Fruit fly (Drosophila melanogaster) whole organism, embryonic: Measurements from ENCODE around the gene MYPT-75D.
A peak's percentile ranks its signal among the peaks of the same experiment; 100 is the strongest.

Source experiments
- BEAF-32 ChIP-seq: fragments of 200-800 bp; sonication (Bioruptor generic); optimal IDR thresholded peaks from 3 replicates; lab custom pipeline; 2017; ENCODE audit warnings: missing biosample characterization, missing genetic modification characterization, mild to moderate bottlenecking, moderate library complexity, missing genetic modification reagents
- CG11504 ChIP-seq: fragments of 200-800 bp; sonication (Bioruptor generic); optimal IDR thresholded peaks from 3 replicates; lab custom pipeline; 2019; ENCODE audit warnings: missing biosample characterization, mild to moderate bottlenecking, missing genetic modification characterization, moderate library complexity
- CG14441 ChIP-seq: fragments of 200-800 bp; sonication (Bioruptor generic); IDR thresholded peaks from 2 replicates; pipeline ENCODE4 v1.3.6; 2022; ENCODE audit warnings: missing biosample characterization, missing genetic modification characterization
- CG1603 ChIP-seq: fragments of 200-800 bp; sonication (Bioruptor generic); optimal IDR thresholded peaks from 2 replicates; lab custom pipeline; 2019; ENCODE audit warnings: missing biosample characterization, mild to moderate bottlenecking, missing genetic modification characterization, moderate library complexity
- CG17802 ChIP-seq: fragments of 200-800 bp; sonication (Bioruptor generic); optimal IDR thresholded peaks from 2 replicates; lab custom pipeline; 2018; ENCODE audit warnings: missing biosample characterization, mild to moderate bottlenecking, missing genetic modification characterization, moderate library complexity
- CG34376 ChIP-seq: fragments of 200-800 bp; sonication (Bioruptor generic); optimal IDR thresholded peaks from 2 replicates; lab custom pipeline; 2018; ENCODE audit warnings: missing biosample characterization, mild to moderate bottlenecking, missing genetic modification characterization
- CG5953 ChIP-seq: fragments of 200-800 bp; sonication (Bioruptor generic); IDR thresholded peaks from 2 replicates; pipeline ENCODE4 v1.3.6; 2022; ENCODE audit warnings: missing biosample characterization, missing genetic modification characterization
- CG6765 ChIP-seq: fragments of 200-800 bp; sonication (Bioruptor generic); optimal IDR thresholded peaks from 3 replicates; lab custom pipeline; 2017; ENCODE audit warnings: missing biosample characterization, mild to moderate bottlenecking, missing genetic modification characterization
- CG7271 ChIP-seq: fragments of 200-800 bp; sonication (Bioruptor generic); optimal IDR thresholded peaks from 2 replicates; lab custom pipeline; 2018; ENCODE audit warnings: missing biosample characterization, mild to moderate bottlenecking, missing genetic modification characterization, moderate library complexity
- CG7987 ChIP-seq: fragments of 200-800 bp; sonication (Bioruptor generic); optimal IDR thresholded peaks from 2 replicates; lab custom pipeline; 2018; ENCODE audit warnings: missing biosample characterization, mild to moderate bottlenecking, missing genetic modification characterization, moderate library complexity
- Chrac-16 ChIP-seq: fragments of 200-800 bp; sonication (Bioruptor generic); optimal IDR thresholded peaks from 3 replicates; lab custom pipeline; 2016; ENCODE audit warnings: missing biosample characterization, missing genetic modification characterization
- Dfd ChIP-seq, 2 experiments: fragments of >200 bp; optimal IDR thresholded peaks; 2 replicates each; lab custom pipeline; 2017; ENCODE audit warnings: missing biosample characterization in 2 of 2, missing genetic modification characterization in 2 of 2
- Neu2 ChIP-seq: fragments of 200-800 bp; sonication (Bioruptor generic); optimal IDR thresholded peaks from 3 replicates; lab custom pipeline; 2016; ENCODE audit warnings: missing biosample characterization, missing genetic modification characterization, borderline replicate concordance
- Ptx1 ChIP-seq: fragments of 200-800 bp; sonication (Bioruptor generic); IDR thresholded peaks from 2 replicates; pipeline ENCODE4 v1.3.6; 2022; ENCODE audit warnings: missing biosample characterization, missing genetic modification characterization
- Side ChIP-seq: fragments of 200-800 bp; sonication (Bioruptor generic); optimal IDR thresholded peaks from 2 replicates; lab custom pipeline; 2016; ENCODE audit warnings: missing biosample characterization, missing genetic modification characterization
- Sry-β ChIP-seq: fragments of 200-800 bp; sonication (Bioruptor generic); optimal IDR thresholded peaks from 2 replicates; lab custom pipeline; 2018; ENCODE audit warnings: missing biosample characterization, mild to moderate bottlenecking, missing genetic modification characterization, moderate library complexity
- Sry-δ ChIP-seq: fragments of 200-800 bp; sonication (Bioruptor generic); optimal IDR thresholded peaks from 2 replicates; lab custom pipeline; 2016; ENCODE audit warnings: missing biosample characterization, missing genetic modification characterization
- Trl ChIP-seq, 3 experiments: fragments of >200 bp in 2 of 3; fragments of 200-800 bp in 1 of 3; sonication (Bioruptor generic) in 1 of 3; optimal IDR thresholded peaks; 2 replicates in 1 of 3; 3 replicates in 2 of 3; lab custom pipeline; 2016 to 2017; ENCODE audit warnings: missing biosample characterization in 1 of 3, missing genetic modification characterization in 1 of 3
- Vsx1 ChIP-seq: fragments of 200-800 bp; sonication (Bioruptor generic); optimal IDR thresholded peaks from 2 replicates; lab custom pipeline; 2017; ENCODE audit warnings: missing biosample characterization, mild to moderate bottlenecking, missing genetic modification characterization, missing genetic modification reagents
- chinmo ChIP-seq: fragments of 200-800 bp; sonication (Bioruptor generic); IDR thresholded peaks from 4 replicates; pipeline ENCODE4 v1.3.6; 2022; ENCODE audit warnings: missing biosample characterization, missing genetic modification characterization; ENCODE audit not compliant: partially characterized antibody
- dysf ChIP-seq: fragments of 200-800 bp; sonication (Bioruptor generic); IDR thresholded peaks from 3 replicates; pipeline ENCODE4 v1.3.6; 2022; ENCODE audit warnings: missing biosample characterization, missing genetic modification characterization
- exex ChIP-seq: fragments of 200-800 bp; sonication (Bioruptor generic); optimal IDR thresholded peaks from 4 replicates; lab custom pipeline; 2018; ENCODE audit warnings: missing biosample characterization, mild to moderate bottlenecking, missing genetic modification characterization, moderate library complexity
- grn ChIP-seq: fragments of 200-800 bp; sonication (Bioruptor generic); optimal IDR thresholded peaks from 3 replicates; lab custom pipeline; 2017; ENCODE audit warnings: missing biosample characterization, missing genetic modification characterization
- hkb ChIP-seq, 2 experiments: fragments of 200-800 bp in 1 of 2; fragments of >200 bp in 1 of 2; sonication (Bioruptor generic) in 1 of 2; IDR thresholded peaks in 1 of 2; optimal IDR thresholded peaks in 1 of 2; 2 replicates each; pipeline versions ENCODE4 v1.3.6 to Lab custom; 2017 to 2022; ENCODE audit warnings: missing biosample characterization in 1 of 2, missing genetic modification characterization in 1 of 2
- mirr ChIP-seq: fragments of 200-800 bp; sonication (Bioruptor generic); optimal IDR thresholded peaks from 3 replicates; lab custom pipeline; 2018; ENCODE audit warnings: missing biosample characterization, mild to moderate bottlenecking, missing genetic modification characterization
- sens ChIP-seq: fragments of 200-800 bp; sonication (Bioruptor generic); peaks from one replicate; lab custom pipeline; 2016; ENCODE audit warnings: missing biosample characterization, missing genetic modification characterization
- sob ChIP-seq: fragments of 200-800 bp; sonication (Bioruptor generic); IDR thresholded peaks from 2 replicates; pipeline ENCODE4 v1.3.6; 2022; ENCODE audit warnings: missing biosample characterization, missing genetic modification characterization
- tup ChIP-seq: fragments of 200-800 bp; sonication (Bioruptor generic); optimal IDR thresholded peaks from 2 replicates; lab custom pipeline; 2016; ENCODE audit warnings: missing biosample characterization, mild to moderate bottlenecking, missing genetic modification characterization, moderate library complexity

Gene MYPT-75D

DNA sequence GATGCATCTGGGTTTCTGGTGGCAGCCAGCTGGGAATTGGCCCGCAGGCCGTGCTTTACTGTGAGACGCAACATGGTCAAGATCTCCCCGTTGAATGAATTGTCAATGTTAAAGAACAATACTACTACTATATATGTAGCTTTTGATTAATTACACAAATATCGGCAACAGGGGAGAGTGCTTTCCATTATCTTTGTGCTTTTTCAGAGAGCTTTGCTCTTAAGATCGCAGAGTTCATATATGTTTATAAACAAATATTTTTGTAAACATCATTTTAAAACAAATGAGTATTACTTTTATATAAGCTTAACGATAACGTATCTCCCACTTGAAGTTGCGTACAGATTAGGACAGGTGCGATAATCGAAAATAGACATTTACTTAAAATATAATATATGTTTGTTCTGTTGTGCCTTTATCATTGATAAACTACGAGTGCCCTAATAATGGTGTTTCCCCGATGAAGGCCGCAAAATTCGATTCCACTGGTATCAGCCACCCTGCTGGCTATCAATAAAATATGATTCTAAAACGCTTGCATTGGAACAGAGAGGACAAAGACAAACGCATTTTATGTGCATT lies 60.6 kb downstream of the MYPT-75D start, which contains the start of gene Cyp12c1:
Gene Cyp12c1 (minus strand): TSS at position 100 of the 582 bp plus-strand sequence.
- TF ChIP-seq mirr (GFP tag; lab: Kevin White, UChicago) = peak; percentile 4
- peak; percentile 24 for TF ChIP-seq BEAF-32 (GFP tag; lab: Kevin White, UChicago)
- TF ChIP-seq CG14441 = 0 out of 2 replicates have a peak, but pooled peaks have one; percentile 22
- TF ChIP-seq grn (GFP tag; lab: Kevin White, UChicago) = peak; percentile 79
- peak; percentile 88 for TF ChIP-seq CG11504 (tag; lab: Kevin White, UChicago)
- TF ChIP-seq Neu2 (GFP tag; lab: Kevin White, UChicago) = no peak
- peak; percentile 97 for TF ChIP-seq exex (tag; lab: Kevin White, UChicago)
- no peak for TF ChIP-seq Sry-δ (GFP tag; lab: Kevin White, UChicago)
- TF ChIP-seq CG6765 (GFP tag; lab: Kevin White, UChicago) = no peak
- no peak for TF ChIP-seq Ptx1 (GFP tag; lab: Robert Waterston, UW)
- peak; percentile 74 for TF ChIP-seq Vsx1 (GFP tag; lab: Kevin White, UChicago)
- peak; percentile 11 for TF ChIP-seq CG1603 (tag; lab: Kevin White, UChicago)
- no peak for TF ChIP-seq CG7987
- peak; percentile 7 for TF ChIP-seq CG34376 (GFP tag; lab: Kevin White, UChicago)
- TF ChIP-seq Side = no peak
- TF ChIP-seq chinmo (GFP tag; lab: Robert Waterston, UW) = no peak
- no peak for TF ChIP-seq CG17802 (tag; lab: Kevin White, UChicago)
- peak in 1 of 2 experiments; percentile 5 for TF ChIP-seq Trl (optimal IDR thresholded peaks at IDR 0.05; lab: Kevin White, UChicago)
- no peak for TF ChIP-seq Trl (GFP tag; optimal IDR thresholded peaks at IDR 0.05; lab: Kevin White, UChicago)
- TF ChIP-seq dysf (GFP tag; lab: Robert Waterston, UW) = no peak
- no peak for TF ChIP-seq Sry-β (GFP tag; lab: Kevin White, UChicago)

DNA sequence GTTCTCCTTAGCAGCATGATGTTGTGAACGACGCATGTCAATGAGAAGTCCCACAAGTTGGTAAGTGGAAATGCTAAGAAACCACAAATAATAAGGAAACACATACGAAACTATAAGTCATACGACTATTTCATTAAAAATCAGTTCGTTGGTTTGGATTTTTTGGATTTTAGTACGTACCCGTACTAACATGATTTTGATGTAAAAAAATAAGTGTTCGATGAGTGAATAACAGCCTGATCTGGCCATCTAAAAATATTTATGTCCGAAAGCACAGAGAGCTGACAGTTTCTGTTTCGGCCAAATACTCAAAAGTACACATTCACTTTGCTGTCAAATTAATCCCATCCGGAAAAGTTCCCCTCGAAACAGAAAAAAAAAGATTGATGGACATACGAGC lies 68.1 kb downstream of the MYPT-75D start, which contains the start of gene CG6893:
Gene CG6893 (plus strand): TSS at position 301 of the 400 bp plus-strand sequence.
- no peak for TF ChIP-seq sob
- TF ChIP-seq tup = no peak
- TF ChIP-seq hkb (optimal IDR thresholded peaks at IDR 0.05; lab: Kevin White, UChicago) = no peak
- no peak for TF ChIP-seq hkb (GFP tag; IDR thresholded peaks at IDR 0.05; lab: Robert Waterston, UW)
- no peak for TF ChIP-seq Dfd (GFP tag; optimal IDR thresholded peaks at IDR 0.05; lab: Kevin White, UChicago)
- no peak for TF ChIP-seq CG7271 (tag; lab: Kevin White, UChicago)

dm6 chr3L:18698312-18698711 lies 72.6 kb downstream of the MYPT-75D start, which contains the start of gene Dic4:
TSS of gene Dic4 (minus strand) at chr3L:18698412.
- no peak for TF ChIP-seq Chrac-16 (GFP tag; lab: Kevin White, UChicago)
- peak; percentile 1 for TF ChIP-seq sens (GFP tag; lab: Kevin White, UChicago)
- no peak for TF ChIP-seq CG5953 (GFP tag; lab: Robert Waterston, UW)
